Worm (Caenorhabditis elegans): ENCODE measurements around the gene M163.9.

DNA sequence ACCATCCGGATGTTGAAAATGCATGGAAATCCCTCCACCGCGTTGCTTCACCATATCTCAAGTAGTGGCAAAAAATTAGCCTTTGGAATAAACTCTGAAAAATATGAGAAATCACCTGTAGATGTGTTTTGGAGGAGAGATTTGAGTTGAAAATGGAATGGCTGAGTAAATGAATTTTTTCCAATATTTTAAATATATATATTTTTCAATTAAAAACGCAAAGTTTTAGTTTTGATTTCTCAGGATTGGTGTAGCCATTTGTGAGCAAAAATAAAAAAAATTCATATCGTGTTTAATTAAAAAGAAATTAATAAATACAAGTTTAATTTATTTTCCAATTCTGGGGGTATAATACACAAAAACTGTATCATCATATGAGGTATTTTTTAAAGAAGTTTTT lies 41.3 kb upstream of the M163.9 start, which contains the start of gene F23D12.1:
- TF ChIP-seq F44E2.7 (GFP tag; IDR thresholded peaks at IDR 0.05) (no peak), fos-1 (tag; optimal IDR thresholded peaks at IDR 0.05) (no peak), lin-39 (tag; optimal IDR thresholded peaks at IDR 0.05) (no peak), lin-15B (tag; optimal IDR thresholded peaks at IDR 0.05) (no peak), R02D3.7 (tag; optimal IDR thresholded peaks at IDR 0.05) (no peak), zag-1 (tag; optimal IDR thresholded peaks at IDR 0.05) (no peak), unc-130 (GFP tag; optimal IDR thresholded peaks at IDR 0.05) (no peak), F26F4.8 (GFP tag; conservative IDR thresholded peaks at IDR 0.05) (no peak), ztf-11 (tag; optimal IDR thresholded peaks at IDR 0.05) (no peak), nhr-237 (tag; optimal IDR thresholded peaks at IDR 0.05) (no peak)
